Worm (Caenorhabditis elegans): ENCODE data around the gene F46B3.23.
A peak's percentile ranks its signal among the peaks of the same experiment; 100 is the strongest.

Gene F46B3.23

ce11 chrV:20597076-20597475, 9.4 kb downstream of the F46B3.23 start, which contains the start of gene F46B3.1:
TSS of gene F46B3.1 (minus strand) at chrV:20597176.
- TF ChIP-seq che-1 (tag; optimal IDR thresholded peaks at IDR 0.05) = no peak
- no peak for TF ChIP-seq K09A11.1 (tag; optimal IDR thresholded peaks at IDR 0.05; ENCODE audit: insufficient read depth)
- TF ChIP-seq ama-1 (optimal IDR thresholded peaks at IDR 0.05) = no peak
- TF ChIP-seq tbx-7 (tag; optimal IDR thresholded peaks at IDR 0.05) = no peak
- no peak for TF ChIP-seq ceh-22 (tag; optimal IDR thresholded peaks at IDR 0.05)
- no peak for TF ChIP-seq pros-1 (tag; optimal IDR thresholded peaks at IDR 0.05)
- TF ChIP-seq fax-1 (tag; optimal IDR thresholded peaks at IDR 0.05) = no peak
- TF ChIP-seq elt-2 (tag; optimal IDR thresholded peaks at IDR 0.05) = no peak
- TF ChIP-seq syd-9 (tag; optimal IDR thresholded peaks at IDR 0.05) = no peak
- TF ChIP-seq K02D7.2 (tag; optimal IDR thresholded peaks at IDR 0.05) = no peak
- TF ChIP-seq nhr-232 (tag; optimal IDR thresholded peaks at IDR 0.05) = no peak
- no peak for TF ChIP-seq pag-3 (tag; optimal IDR thresholded peaks at IDR 0.05; ENCODE audit: borderline replicate concordance)
- TF ChIP-seq pqm-1 (tag; optimal IDR thresholded peaks at IDR 0.05) = no peak
- TF ChIP-seq Y22D7AL.16 (tag; optimal IDR thresholded peaks at IDR 0.05) = no peak
- no peak for TF ChIP-seq ceh-31 (tag; optimal IDR thresholded peaks at IDR 0.05)
- no peak for TF ChIP-seq ceh-6 (GFP tag; optimal IDR thresholded peaks at IDR 0.05)
- no peak for TF ChIP-seq ceh-34 (tag; optimal IDR thresholded peaks at IDR 0.05)
- TF ChIP-seq ceh-24 (tag; optimal IDR thresholded peaks at IDR 0.05) = no peak
- TF ChIP-seq ztf-16 (tag; optimal IDR thresholded peaks at IDR 0.05) = no peak

ce11 chrV:20595653-20596052, 10.9 kb downstream of the F46B3.23 start, which contains the start of gene F26F2.11:
TSS of gene F26F2.11 (minus strand) at chrV:20595753.
- TF ChIP-seq ama-1 (optimal IDR thresholded peaks at IDR 0.05) = no peak
- TF ChIP-seq ttx-3 (tag; optimal IDR thresholded peaks at IDR 0.05) = no peak
- TF ChIP-seq lin-11 (tag; optimal IDR thresholded peaks at IDR 0.05) = no peak
- TF ChIP-seq ets-4 (tag; optimal IDR thresholded peaks at IDR 0.05) = no peak
- no peak for TF ChIP-seq syd-9 (tag; optimal IDR thresholded peaks at IDR 0.05)
- no peak for TF ChIP-seq ztf-16 (tag; optimal IDR thresholded peaks at IDR 0.05)
- no peak for TF ChIP-seq rnt-1 (tag; optimal IDR thresholded peaks at IDR 0.05)

DNA sequence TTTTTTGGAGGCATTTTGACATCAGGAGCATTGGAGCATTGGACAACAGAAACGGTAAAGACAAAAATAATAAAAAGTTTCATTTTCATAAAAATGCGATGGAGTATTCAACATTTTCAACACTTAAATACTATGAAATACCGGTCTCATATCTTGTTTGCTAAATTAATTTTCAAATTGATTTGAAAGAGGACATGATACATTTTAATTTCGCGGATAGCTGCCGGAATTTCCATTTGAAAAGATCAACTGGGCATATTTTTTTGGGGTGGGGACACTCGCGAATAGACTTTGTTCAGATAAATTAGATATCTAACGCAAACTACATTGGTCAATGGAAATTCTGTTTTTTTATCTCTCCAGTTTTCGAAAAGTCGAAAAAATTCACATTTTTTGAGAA, 11.8 kb downstream of the F46B3.23 start, which contains the start of gene F26F2.10:
TSS of gene F26F2.10 (minus strand) at position 101 of the 400 bp plus-strand sequence.
- TF ChIP-seq ttx-3 (tag; optimal IDR thresholded peaks at IDR 0.05) = no peak
- no peak for TF ChIP-seq hlh-30 (tag; optimal IDR thresholded peaks at IDR 0.05; ENCODE audit: insufficient read depth)
- TF ChIP-seq npax-4 (tag; optimal IDR thresholded peaks at IDR 0.05) = no peak
- TF ChIP-seq elt-4 (tag; optimal IDR thresholded peaks at IDR 0.05) = no peak
- no peak for TF ChIP-seq madf-2 (tag; optimal IDR thresholded peaks at IDR 0.05)
- TF ChIP-seq nhr-11 (tag; optimal IDR thresholded peaks at IDR 0.05) = no peak
- no peak for TF ChIP-seq ceh-14 (tag; optimal IDR thresholded peaks at IDR 0.05)
- no peak for TF ChIP-seq ztf-16 (tag; optimal IDR thresholded peaks at IDR 0.05)
- no peak for TF ChIP-seq ceh-45 (GFP tag; IDR thresholded peaks at IDR 0.05)
- no peak for TF ChIP-seq ets-4 (tag; optimal IDR thresholded peaks at IDR 0.05)
- TF ChIP-seq ama-1 (optimal IDR thresholded peaks at IDR 0.05) = no peak
- no peak for TF ChIP-seq gmeb-2 (tag; optimal IDR thresholded peaks at IDR 0.05)
- no peak for TF ChIP-seq ceh-34 (tag; optimal IDR thresholded peaks at IDR 0.05)

- TF ChIP-seq K09A11.1 (tag; optimal IDR thresholded peaks at IDR 0.05; ENCODE audit: insufficient read depth) (no peak), elt-2 (tag; optimal IDR thresholded peaks at IDR 0.05) (peak; percentile 55), ceh-14 (tag; optimal IDR thresholded peaks at IDR 0.05) (peak; percentile 60), ceh-30 (tag; optimal IDR thresholded peaks at IDR 0.05) (peak; percentile 34), mec-3 (tag; optimal IDR thresholded peaks at IDR 0.05; ENCODE audit: borderline replicate concordance) (no peak), dmd-4 (tag; optimal IDR thresholded peaks at IDR 0.05; ENCODE audit: borderline replicate concordance) (no peak), F13H6.1 (tag; optimal IDR thresholded peaks at IDR 0.05) (no peak), gmeb-2 (tag; optimal IDR thresholded peaks at IDR 0.05) (peak; percentile 20), unc-86 (tag; optimal IDR thresholded peaks at IDR 0.05) (peak; percentile 51), lin-11 (tag; optimal IDR thresholded peaks at IDR 0.05) (peak; percentile 31), ceh-31 (tag; optimal IDR thresholded peaks at IDR 0.05) (peak; percentile 31), pax-1 (tag; optimal IDR thresholded peaks at IDR 0.05) (no peak), pha-2 (tag; optimal IDR thresholded peaks at IDR 0.05) (peak; percentile 64), nfya-1 (tag; optimal IDR thresholded peaks at IDR 0.05) (peak; percentile 36), ttx-3 (tag; optimal IDR thresholded peaks at IDR 0.05) (peak; percentile 38), ceh-48 (tag; optimal IDR thresholded peaks at IDR 0.05) (peak; percentile 34), ceh-18 (tag; optimal IDR thresholded peaks at IDR 0.05) (no peak), unc-3 (GFP tag; conservative IDR thresholded peaks at IDR 0.05) (no peak), unc-3 (tag; optimal IDR thresholded peaks at IDR 0.05) (peak; percentile 41), nhr-11 (tag; optimal IDR thresholded peaks at IDR 0.05) (no peak), hlh-30 (tag; optimal IDR thresholded peaks at IDR 0.05; ENCODE audit: insufficient read depth) (peak; percentile 76), unc-42 (tag; optimal IDR thresholded peaks at IDR 0.05) (peak; percentile 52)
These were observed 25.9 kb downstream of the F46B3.23 start, which contains the start of gene F26F2.7 for ce11 chrV:20580511-20581040. TSS of gene F26F2.7 (plus strand) at chrV:20580990.

Measured in whole organism, late embryonic.